Worm (Caenorhabditis elegans) whole organism, L1 larva: Measurements from ENCODE around the gene fah-1.

Source experiments
- alr-1 ChIP-seq: fragments of 200-800 bp; sonication (Bioruptor generic); optimal IDR thresholded peaks from 2 replicates; lab custom pipeline; 2018; ENCODE audit warnings: borderline replicate concordance, mild to moderate bottlenecking, missing genetic modification characterization, missing compliant biosample characterization
- blmp-1 ChIP-seq: fragments of 150-350 bp; optimal IDR thresholded peaks from 2 replicates; lab custom pipeline; 2014; ENCODE audit warnings: missing biosample characterization, missing genetic modification characterization
- ceh-82 ChIP-seq, 3 experiments: fragments of 150-350 bp in 1 of 3; sonication (generic microtip) in 2 of 3; optimal IDR thresholded peaks; 2 replicates each; lab custom pipeline; 2014 to 2017; ENCODE audit warnings: missing biosample characterization in 3 of 3, missing genetic modification characterization in 3 of 3
- dpl-1 ChIP-seq, 3 experiments: fragments of 150-350 bp in 2 of 3; sonication (generic microtip) in 1 of 3; optimal IDR thresholded peaks; 2 replicates each; lab custom pipeline; 2014 to 2017; ENCODE audit warnings: missing biosample characterization in 3 of 3, missing genetic modification characterization in 3 of 3, missing genetic modification reagents in 3 of 3
- efl-1 ChIP-seq, 4 experiments: fragments of 150-350 bp; optimal IDR thresholded peaks in 3 of 4; peaks in 1 of 4; 1 replicate in 1 of 4; 2 replicates in 3 of 4; lab custom pipeline; 2014; ENCODE audit warnings: missing biosample characterization in 2 of 4, missing genetic modification characterization in 2 of 4, missing genetic modification reagents in 2 of 4
- elt-2 ChIP-seq: sonication (generic microtip); optimal IDR thresholded peaks from 2 replicates; lab custom pipeline; 2016; ENCODE audit warnings: missing genetic modification characterization, mild to moderate bottlenecking, inconsistent platforms, missing compliant biosample characterization, missing genetic modification reagents
- elt-3 ChIP-seq, 6 experiments: fragments of 150-350 bp in 1 of 6; sonication (generic microtip); optimal IDR thresholded peaks; 2 replicates each; lab custom pipeline; 2017 to 2018; ENCODE audit warnings: missing biosample characterization in 6 of 6, missing genetic modification characterization in 6 of 6, inconsistent platforms in 1 of 6
- fkh-4 ChIP-seq: sonication (generic microtip); optimal IDR thresholded peaks from 2 replicates; lab custom pipeline; 2016; ENCODE audit warnings: missing compliant biosample characterization, missing genetic modification characterization, borderline replicate concordance
- fos-1 ChIP-seq: fragments of 150-350 bp; optimal IDR thresholded peaks from 2 replicates; lab custom pipeline; 2014; ENCODE audit warnings: missing biosample characterization, missing genetic modification characterization
- grh-1 ChIP-seq: fragments of 200-800 bp; sonication (Bioruptor generic); IDR thresholded peaks from 2 replicates; pipeline ENCODE4 v1.3.6; 2022; ENCODE audit warnings: missing genetic modification reagents, missing genetic modification characterization, missing compliant biosample characterization
- lin-14 ChIP-seq: fragments of 200-800 bp; sonication (Bioruptor generic); optimal IDR thresholded peaks from 2 replicates; lab custom pipeline; 2018; ENCODE audit warnings: mild to moderate bottlenecking, missing genetic modification characterization, moderate library complexity, missing compliant biosample characterization
- lin-15B ChIP-seq: fragments of 150-350 bp; sonication (generic microtip); optimal IDR thresholded peaks from 3 replicates; lab custom pipeline; 2014; ENCODE audit warnings: missing biosample characterization, missing genetic modification characterization
- lin-35 ChIP-seq, 2 experiments: fragments of 150-350 bp; optimal IDR thresholded peaks; 2 replicates each; lab custom pipeline; 2014; ENCODE audit warnings: missing biosample characterization in 2 of 2, missing genetic modification characterization in 2 of 2, missing genetic modification reagents in 2 of 2
- lir-3 ChIP-seq: sonication (generic microtip); optimal IDR thresholded peaks from 2 replicates; lab custom pipeline; 2016; ENCODE audit warnings: mild to moderate bottlenecking, missing genetic modification characterization, moderate library complexity, missing compliant biosample characterization; ENCODE audit not compliant: poor library complexity
- mdl-1 ChIP-seq, 2 experiments: fragments of 150-350 bp; optimal IDR thresholded peaks; 2 replicates each; lab custom pipeline; 2014 to 2017; ENCODE audit warnings: missing biosample characterization in 2 of 2, missing genetic modification characterization in 2 of 2, inconsistent platforms in 1 of 2
- mep-1 ChIP-seq: fragments of 150-350 bp; optimal IDR thresholded peaks from 2 replicates; lab custom pipeline; 2014; ENCODE audit warnings: missing biosample characterization, missing genetic modification characterization
- nhr-19 ChIP-seq: fragments of 200-800 bp; sonication (Bioruptor generic); conservative IDR thresholded peaks from 2 replicates; pipeline ENCODE4 v1.3.6; 2022; ENCODE audit warnings: missing genetic modification characterization, missing compliant biosample characterization
- nhr-20 ChIP-seq: sonication (generic microtip); optimal IDR thresholded peaks from 2 replicates; lab custom pipeline; 2016; ENCODE audit warnings: mild to moderate bottlenecking, missing genetic modification characterization, missing compliant biosample characterization
- nhr-28 ChIP-seq: fragments of 150-350 bp; optimal IDR thresholded peaks from 2 replicates; lab custom pipeline; 2014; ENCODE audit warnings: missing biosample characterization, missing genetic modification characterization
- nhr-47 ChIP-seq: sonication (generic microtip); optimal IDR thresholded peaks from 2 replicates; lab custom pipeline; 2016; ENCODE audit warnings: mild to moderate bottlenecking, missing genetic modification characterization, moderate library complexity, missing compliant biosample characterization
- nhr-71 ChIP-seq: sonication (generic microtip); optimal IDR thresholded peaks from 2 replicates; lab custom pipeline; 2016; ENCODE audit warnings: mild to moderate bottlenecking, missing genetic modification characterization, moderate library complexity, missing compliant biosample characterization
- nhr-85 ChIP-seq: sonication (generic microtip); peaks from one replicate; lab custom pipeline; 2016; ENCODE audit warnings: missing genetic modification characterization, inconsistent platforms, missing compliant biosample characterization
- nhr-90 ChIP-seq: sonication (generic microtip); optimal IDR thresholded peaks from 2 replicates; lab custom pipeline; 2016; ENCODE audit warnings: mild to moderate bottlenecking, missing genetic modification characterization, missing compliant biosample characterization; ENCODE audit not compliant: poor library complexity
- pag-3 ChIP-seq: sonication (generic microtip); optimal IDR thresholded peaks from 2 replicates; lab custom pipeline; 2017; ENCODE audit warnings: missing genetic modification characterization, mild to moderate bottlenecking, missing compliant biosample characterization, antibody characterized with exemption, borderline replicate concordance; ENCODE audit not compliant: insufficient read depth
- skn-1 ChIP-seq: fragments of 150-350 bp; optimal IDR thresholded peaks from 2 replicates; lab custom pipeline; 2014; ENCODE audit warnings: missing biosample characterization, missing genetic modification characterization
- snu-23 ChIP-seq: sonication (generic microtip); optimal IDR thresholded peaks from 2 replicates; lab custom pipeline; 2016; ENCODE audit warnings: missing genetic modification characterization, missing compliant biosample characterization
- sup-37 ChIP-seq: fragments of 200-800 bp; sonication (Bioruptor generic); optimal IDR thresholded peaks from 2 replicates; lab custom pipeline; 2018; ENCODE audit warnings: mild to moderate bottlenecking, missing genetic modification characterization, missing compliant biosample characterization
- swsn-7 ChIP-seq: sonication (generic microtip); optimal IDR thresholded peaks from 2 replicates; lab custom pipeline; 2016; ENCODE audit warnings: missing genetic modification characterization, missing compliant biosample characterization
- tbx-2 ChIP-seq: sonication (generic microtip); optimal IDR thresholded peaks from 2 replicates; lab custom pipeline; 2016; ENCODE audit warnings: missing genetic modification characterization, missing compliant biosample characterization
- unc-62 ChIP-seq: fragments of 150-350 bp; optimal IDR thresholded peaks from 2 replicates; lab custom pipeline; 2014; ENCODE audit warnings: missing biosample characterization, missing genetic modification reagents, missing genetic modification characterization
- vab-15 ChIP-seq: sonication (generic microtip); optimal IDR thresholded peaks from 2 replicates; lab custom pipeline; 2017; ENCODE audit warnings: missing genotype, mild to moderate bottlenecking, missing genetic modification characterization, missing compliant biosample characterization
- xbp-1 ChIP-seq: sonication (generic microtip); optimal IDR thresholded peaks from 2 replicates; lab custom pipeline; 2016; ENCODE audit warnings: missing genetic modification characterization, missing compliant biosample characterization
- zip-4 ChIP-seq: fragments of 200-800 bp; sonication (Bioruptor generic); optimal IDR thresholded peaks from 2 replicates; lab custom pipeline; 2018; ENCODE audit warnings: mild to moderate bottlenecking, missing genetic modification characterization, moderate library complexity, missing compliant biosample characterization
- ztf-11 ChIP-seq, 2 experiments: sonication (generic microtip); optimal IDR thresholded peaks; 2 replicates each; lab custom pipeline; 2016 to 2017; ENCODE audit warnings: missing genetic modification characterization in 2 of 2, missing biosample characterization in 1 of 2, missing compliant biosample characterization in 1 of 2

The fah-1 gene

DNA sequence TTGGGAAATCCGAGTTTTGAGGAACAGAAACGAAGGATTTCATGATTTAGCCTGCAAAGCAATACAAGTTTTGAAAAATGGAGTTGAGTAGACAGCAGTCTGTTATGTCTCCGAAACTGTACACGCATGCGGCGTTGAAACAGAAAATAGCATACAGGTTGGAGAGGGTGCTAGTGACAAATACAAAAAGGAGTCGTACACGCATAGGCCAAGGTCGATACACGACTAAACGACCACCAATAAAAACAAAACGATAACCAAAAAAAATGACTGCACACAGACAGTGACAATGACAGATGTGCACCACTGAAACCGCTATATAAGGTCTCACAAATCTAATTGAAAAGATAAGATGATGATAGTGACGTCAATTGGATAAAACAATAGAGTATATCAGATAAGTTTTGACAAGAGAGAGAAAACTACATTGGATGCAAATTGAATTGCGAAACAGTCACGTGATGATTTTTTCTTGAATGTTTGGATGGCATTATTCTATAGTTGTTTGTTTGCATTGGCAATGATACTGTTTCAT is at the start of gene fah-1:
Gene fah-1, minus strand, starts transcription at position 51 of the 535 bp plus-strand sequence.
- TF ChIP-seq pag-3 (peak; percentile 89), mdl-1 (tag; optimal IDR thresholded peaks at IDR 0.05; lab: Kevin White, UChicago) (peak in 1 of 2 experiments; percentile 3), vab-15 (tag; lab: Kevin White, UChicago) (peak; percentile 1), fos-1 (no peak), efl-1 (optimal IDR thresholded peaks at IDR 0.05; lab: Kevin White, UChicago) (no peak), efl-1 (GFP tag; optimal IDR thresholded peaks at IDR 0.05 in 1 of 2; lab: Kevin White, UChicago) (peak in 1 of 2 experiments; percentile 2), nhr-28 (tag; lab: Kevin White, UChicago) (no peak), zip-4 (peak; percentile 38), nhr-90 (tag; lab: Kevin White, UChicago) (peak; percentile 84), skn-1 (tag; lab: Kevin White, UChicago) (peak; percentile 1), ceh-82 (tag; optimal IDR thresholded peaks at IDR 0.05; lab: Kevin White, UChicago) (no peak), nhr-47 (tag; lab: Kevin White, UChicago) (peak; percentile 61), lir-3 (tag; lab: Kevin White, UChicago) (no peak), elt-3 (tag; optimal IDR thresholded peaks at IDR 0.05; lab: Kevin White, UChicago) (peak in 3 of 6 experiments; percentile 71 to 92 (median 82)), unc-62 (GFP tag; lab: Kevin White, UChicago) (no peak), nhr-20 (tag; lab: Kevin White, UChicago) (peak; percentile 97), nhr-85 (peak; percentile 97), dpl-1 (GFP tag; optimal IDR thresholded peaks at IDR 0.05; lab: Kevin White, UChicago) (peak in 1 of 3 experiments; percentile 16), blmp-1 (tag; lab: Kevin White, UChicago) (peak; percentile 37), nhr-19 (peak; percentile 43), grh-1 (GFP tag; lab: Robert Waterston, UW) (peak; percentile 65), alr-1 (tag; lab: Kevin White, UChicago) (no peak), snu-23 (GFP tag; lab: Kevin White, UChicago) (peak; percentile 66), elt-2 (tag; lab: Kevin White, UChicago) (peak; percentile 43), mep-1 (tag; lab: Kevin White, UChicago) (peak; percentile 34), xbp-1 (peak; percentile 52), swsn-7 (peak; percentile 27), ztf-11 (tag; optimal IDR thresholded peaks at IDR 0.05; lab: Kevin White, UChicago) (no peak), tbx-2 (no peak), lin-35 (GFP tag; optimal IDR thresholded peaks at IDR 0.05; lab: Kevin White, UChicago) (peak in 1 of 2 experiments; percentile 41), lin-14 (GFP tag; lab: Kevin White, UChicago) (peak; percentile 80), lin-15B (no peak), nhr-71 (tag; lab: Kevin White, UChicago) (peak; percentile 85)

DNA sequence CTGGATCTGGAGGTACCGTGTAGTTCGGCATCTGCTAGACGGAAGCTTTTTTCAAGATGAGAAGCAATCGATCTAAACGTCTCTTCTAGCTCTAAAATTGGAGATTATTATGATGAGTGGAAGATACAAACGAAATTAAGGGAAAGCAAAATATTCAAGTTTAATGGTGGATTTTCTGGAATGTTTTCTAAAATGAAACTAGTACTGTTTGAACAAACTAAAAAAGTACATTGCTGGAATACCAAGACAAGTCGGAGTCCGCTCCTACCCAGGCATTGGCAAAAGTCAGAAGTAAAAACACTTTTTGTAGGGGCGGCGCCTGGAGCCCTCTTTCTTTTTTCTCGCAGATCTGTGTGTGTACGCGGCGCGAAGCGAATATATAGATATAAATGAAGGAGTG is 36.1 kb upstream of the fah-1 start, which contains the start of gene gar-1:
Gene gar-1, minus strand, starts transcription at position 101 of the 400 bp plus-strand sequence.
- TF ChIP-seq sup-37 (GFP tag; lab: Kevin White, UChicago) (no peak), efl-1 (optimal IDR thresholded peaks at IDR 0.05; lab: Kevin White, UChicago) (no peak), efl-1 (GFP tag; optimal IDR thresholded peaks at IDR 0.05 in 1 of 2; lab: Kevin White, UChicago) (peak in 1 of 2 experiments; percentile 61), blmp-1 (tag; lab: Kevin White, UChicago) (no peak)

DNA sequence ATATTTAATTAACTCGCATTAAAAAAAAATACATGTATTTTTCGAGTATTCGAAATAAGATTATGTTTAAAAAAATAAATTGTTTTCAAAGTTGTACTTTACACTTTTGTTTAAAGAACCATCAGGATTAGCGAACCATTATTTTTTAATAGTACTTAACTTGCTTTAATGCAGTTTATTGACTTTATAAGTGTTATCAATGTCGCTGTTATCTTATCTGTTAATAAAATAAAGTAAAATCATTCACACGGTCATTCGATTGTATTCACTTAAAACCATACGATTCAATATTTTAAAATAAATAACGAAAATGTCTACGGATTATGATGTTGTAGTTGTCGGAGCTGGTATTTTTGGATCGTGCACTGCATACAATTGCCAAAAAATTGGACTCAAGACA is 27.8 kb upstream of the fah-1 start, which contains the start of gene C15B12.1:
Gene C15B12.1, plus strand, starts transcription at position 271 of the 400 bp plus-strand sequence.
- TF ChIP-seq nhr-90 (tag; lab: Kevin White, UChicago) (no peak), blmp-1 (tag; lab: Kevin White, UChicago) (no peak), elt-3 (tag; optimal IDR thresholded peaks at IDR 0.05; lab: Kevin White, UChicago) (peak in 1 of 6 experiments; percentile 9), nhr-28 (tag; lab: Kevin White, UChicago) (no peak), fkh-4 (tag; lab: Kevin White, UChicago) (no peak), elt-2 (tag; lab: Kevin White, UChicago) (peak; percentile 82)
